Fruit fly (Drosophila melanogaster) whole organism: ENCODE results near the gene Gr93c.

Source experiments
- CG8478 ChIP-seq: fragments of >200 bp; optimal IDR thresholded peaks from 2 replicates; lab custom pipeline; 2018; ENCODE audit warnings: inconsistent platforms
- Dll ChIP-seq: fragments of >200 bp; optimal IDR thresholded peaks from 2 replicates; lab custom pipeline; 2017
- EcR ChIP-seq, 2 experiments: fragments of >200 bp; optimal IDR thresholded peaks; 2 replicates each; lab custom pipeline; 2017; ENCODE audit warnings: missing biosample characterization in 2 of 2, missing genetic modification characterization in 2 of 2, missing genetic modification reagents in 2 of 2
- pan ChIP-seq: fragments of >200 bp; optimal IDR thresholded peaks from 2 replicates; lab custom pipeline; 2017
- psq ChIP-seq: fragments of >200 bp; optimal IDR thresholded peaks from 2 replicates; lab custom pipeline; 2017
- usp ChIP-seq: fragments of >200 bp; optimal IDR thresholded peaks from 2 replicates; lab custom pipeline; 2017; ENCODE audit warnings: missing biosample characterization, missing genetic modification characterization, mixed read lengths

Gene Gr93c

DNA sequence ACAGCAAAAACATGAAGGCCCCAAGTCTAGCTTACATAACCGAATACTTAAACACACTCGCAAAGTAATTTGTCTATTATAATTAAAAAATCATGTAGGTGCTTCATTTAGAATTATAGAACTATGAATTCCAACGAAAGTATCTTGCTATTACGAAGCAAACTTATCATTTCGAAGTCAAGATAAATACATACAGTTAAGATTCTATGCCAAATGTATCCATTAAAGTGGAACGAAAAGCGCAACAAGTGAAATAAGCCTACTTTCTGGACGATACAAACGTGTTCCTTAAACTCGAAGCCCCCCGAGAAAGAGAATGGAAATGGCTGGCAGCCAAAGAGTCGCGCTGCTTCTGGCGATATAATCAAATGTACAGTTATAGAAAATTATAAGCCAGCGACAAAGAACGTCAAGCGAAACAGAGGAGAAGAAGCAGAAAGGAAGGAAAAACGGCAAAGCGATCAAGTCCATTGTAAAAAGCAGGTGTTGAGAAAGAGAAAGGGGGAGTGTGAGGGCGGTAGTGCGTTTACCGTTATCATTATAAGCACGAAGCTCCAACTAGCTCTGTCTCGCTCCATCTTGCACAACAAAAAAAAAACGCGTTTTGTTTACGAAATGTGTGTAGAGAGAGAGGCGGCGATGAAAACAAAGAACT lies 7.6 kb upstream of the Gr93c start:
- no peak for TF ChIP-seq EcR (GFP tag; optimal IDR thresholded peaks at IDR 0.05; lab: Kevin White, UChicago)
- TF ChIP-seq psq (lab: Kevin White, UChicago), result no peak
- TF ChIP-seq CG8478 (lab: Kevin White, UChicago), result no peak
- TF ChIP-seq usp (GFP tag; lab: Kevin White, UChicago), result no peak
- TF ChIP-seq Dll, result no peak
- TF ChIP-seq pan, result no peak

DNA sequence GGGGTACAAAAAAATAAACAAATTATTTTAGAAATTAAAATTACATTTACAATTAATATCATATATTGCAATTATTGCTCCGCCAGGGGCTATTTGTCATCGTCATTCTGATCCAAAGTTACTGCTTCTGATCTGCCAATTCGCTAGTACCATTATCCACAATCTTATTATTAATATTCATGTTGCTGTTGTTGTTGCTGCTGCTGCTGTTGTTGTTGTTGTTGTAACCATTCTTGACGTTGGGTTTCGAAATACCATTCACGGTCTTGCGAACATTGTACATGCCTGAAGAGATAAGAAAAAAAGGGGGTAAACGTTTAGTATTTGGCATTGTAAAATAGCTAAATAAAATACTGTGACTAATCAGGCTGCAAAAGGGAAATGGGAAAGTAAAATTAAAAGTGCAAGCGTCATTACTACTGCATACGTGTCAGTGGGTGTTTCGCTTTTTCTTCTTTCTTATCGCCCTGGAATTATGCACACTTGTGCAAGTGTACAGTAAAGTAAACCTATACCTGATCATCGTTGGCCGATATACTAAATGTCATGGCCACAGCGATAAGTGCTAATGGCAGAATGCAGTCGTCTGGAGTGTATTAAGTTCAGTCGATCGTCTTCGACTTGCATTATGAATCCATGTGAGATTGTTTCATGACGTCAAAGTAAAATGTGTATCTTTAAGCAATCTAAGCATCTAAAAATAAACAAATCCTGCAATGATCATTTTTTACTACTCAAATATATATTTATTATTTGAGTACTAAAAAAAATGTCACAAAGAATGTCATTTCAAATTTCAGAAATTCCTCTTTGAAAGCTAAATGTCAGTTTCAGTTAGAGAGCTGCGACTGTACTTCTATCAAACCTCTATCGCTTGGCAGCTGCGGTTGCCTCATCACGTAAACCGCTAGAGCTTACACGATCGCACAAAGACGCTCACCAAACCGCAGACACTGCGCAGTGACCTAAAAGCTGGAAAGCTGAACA lies 6.8 kb upstream of the Gr93c start:
- TF ChIP-seq EcR (GFP tag; optimal IDR thresholded peaks at IDR 0.05; lab: Kevin White, UChicago) (no peak), usp (GFP tag; lab: Kevin White, UChicago) (no peak), psq (lab: Kevin White, UChicago) (no peak), pan (no peak), Dll (no peak), CG8478 (lab: Kevin White, UChicago) (no peak)

DNA sequence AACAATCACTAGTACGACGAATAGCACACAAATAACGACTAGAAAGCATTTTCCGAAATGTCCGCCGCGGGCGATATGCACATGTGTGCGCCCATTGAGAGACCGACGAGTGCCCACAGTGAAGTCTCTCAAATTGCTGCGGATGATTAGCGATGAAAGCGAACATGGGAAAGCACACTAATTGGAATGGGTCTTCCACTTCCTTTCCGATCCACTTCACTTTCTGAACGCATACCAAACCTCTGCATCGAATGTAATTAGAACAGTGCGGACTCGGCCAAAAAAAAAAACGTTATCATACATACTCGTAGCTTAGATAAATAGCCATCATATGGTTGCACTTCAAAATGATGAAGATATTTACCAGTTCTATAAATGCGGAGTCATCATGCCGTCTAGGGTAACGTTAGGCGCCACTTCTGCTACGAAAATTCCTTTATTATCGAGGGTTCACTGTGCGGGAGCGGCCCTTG lies 5.0 kb upstream of the Gr93c start:
- TF ChIP-seq Dll (no peak), EcR (GFP tag; optimal IDR thresholded peaks at IDR 0.05; lab: Kevin White, UChicago) (no peak), pan (no peak), CG8478 (lab: Kevin White, UChicago) (no peak), psq (lab: Kevin White, UChicago) (no peak), usp (GFP tag; lab: Kevin White, UChicago) (no peak)

DNA sequence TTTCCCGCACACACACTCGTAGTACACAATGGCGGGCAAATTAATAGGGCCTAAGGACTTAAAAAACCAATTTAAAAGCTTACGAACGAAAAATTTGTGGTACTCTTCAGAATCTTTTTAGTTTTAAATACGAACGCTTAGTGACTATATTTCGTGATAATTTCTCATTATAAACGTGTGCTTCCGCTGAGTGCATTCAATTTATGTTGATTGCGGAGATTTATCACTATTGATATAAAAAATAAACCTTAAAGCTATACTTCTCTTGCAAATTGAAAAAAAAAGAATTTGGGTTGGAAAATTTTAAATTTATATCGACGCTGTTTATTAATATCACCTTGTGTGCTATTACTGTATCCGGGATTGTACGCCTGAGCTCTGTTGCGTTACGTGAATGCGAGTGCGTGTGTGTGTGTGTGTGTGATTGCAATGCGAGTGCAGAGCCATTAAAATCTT lies 4.0 kb upstream of the Gr93c start:
- TF ChIP-seq pan (no peak), psq (lab: Kevin White, UChicago) (no peak), usp (GFP tag; lab: Kevin White, UChicago) (no peak), CG8478 (lab: Kevin White, UChicago) (no peak), EcR (GFP tag; optimal IDR thresholded peaks at IDR 0.05; lab: Kevin White, UChicago) (no peak), Dll (no peak)

DNA sequence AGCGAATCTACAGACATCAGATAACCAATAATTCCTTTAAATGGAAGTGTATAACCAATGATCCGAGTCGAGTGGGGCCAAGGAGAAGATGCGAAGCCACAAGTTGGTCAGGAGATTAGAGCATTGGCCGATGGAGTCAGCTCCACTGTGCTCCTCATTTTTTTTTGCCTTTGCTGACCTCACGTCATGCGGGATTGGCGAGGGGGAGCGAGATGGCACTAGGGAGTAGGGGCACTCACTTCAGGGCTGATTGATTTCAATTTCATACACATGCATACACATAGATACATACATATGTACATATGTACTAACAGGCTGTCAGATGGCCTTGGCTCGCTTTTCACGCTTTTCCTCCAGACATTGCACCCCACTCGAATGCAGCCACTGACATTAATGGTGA lies 3.2 kb upstream of the Gr93c start:
- TF ChIP-seq EcR (GFP tag; optimal IDR thresholded peaks at IDR 0.05; lab: Kevin White, UChicago), result no peak
- no peak for TF ChIP-seq usp (GFP tag; lab: Kevin White, UChicago)
- TF ChIP-seq Dll, result no peak
- no peak for TF ChIP-seq psq (lab: Kevin White, UChicago)
- TF ChIP-seq pan, result no peak
- no peak for TF ChIP-seq CG8478 (lab: Kevin White, UChicago)

DNA sequence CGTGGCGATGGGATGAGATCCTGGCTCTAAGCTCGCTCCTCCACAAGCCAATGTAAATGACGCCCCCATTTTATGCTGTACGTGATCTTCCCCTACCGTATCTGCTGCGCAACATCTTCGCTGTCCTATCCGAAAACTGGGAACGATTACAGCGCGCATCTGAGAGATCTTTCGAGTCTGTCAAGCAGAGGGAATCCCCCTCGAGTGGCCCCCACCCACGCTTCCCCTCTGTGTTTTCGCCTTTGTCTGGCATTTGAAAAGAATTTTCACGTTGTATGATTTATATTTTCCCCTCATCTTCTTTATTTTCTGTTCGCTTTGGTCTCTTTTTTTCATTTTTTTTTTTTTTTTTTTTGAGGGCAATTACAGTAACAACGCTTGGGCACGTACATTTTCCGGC lies 2.4 kb upstream of the Gr93c start:
- TF ChIP-seq Dll, result no peak
- no peak for TF ChIP-seq pan
- TF ChIP-seq EcR (GFP tag; optimal IDR thresholded peaks at IDR 0.05; lab: Kevin White, UChicago), result no peak
- no peak for TF ChIP-seq usp (GFP tag; lab: Kevin White, UChicago)
- no peak for TF ChIP-seq psq (lab: Kevin White, UChicago)
- TF ChIP-seq CG8478 (lab: Kevin White, UChicago), result no peak

DNA sequence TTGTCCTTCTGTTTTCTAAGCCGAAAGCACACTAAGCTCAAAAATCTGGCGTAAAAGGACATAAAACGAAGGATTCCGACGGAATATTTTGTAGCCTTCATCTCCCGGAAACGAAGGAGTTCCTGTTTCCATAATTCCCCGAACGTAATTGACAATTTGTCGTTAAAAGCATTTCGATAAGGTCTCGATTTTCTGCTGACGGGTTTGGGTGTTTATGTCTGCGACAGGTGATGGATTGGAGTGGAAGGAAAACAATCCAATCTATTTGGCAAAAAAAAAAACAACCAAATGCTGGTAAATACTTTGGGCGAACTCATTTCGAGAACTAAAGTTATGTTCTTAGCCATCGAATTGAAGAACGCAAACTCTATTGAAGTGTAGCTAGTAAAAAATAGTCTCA lies 1.5 kb upstream of the Gr93c start, which contains the start of gene Gr93d:
Gene Gr93d (minus strand): TSS at position 101 of the 400 bp plus-strand sequence.
- no peak for TF ChIP-seq EcR (GFP tag; optimal IDR thresholded peaks at IDR 0.05; lab: Kevin White, UChicago)
- no peak for TF ChIP-seq CG8478 (lab: Kevin White, UChicago)
- TF ChIP-seq pan, result no peak
- no peak for TF ChIP-seq Dll
- no peak for TF ChIP-seq usp (GFP tag; lab: Kevin White, UChicago)
- no peak for TF ChIP-seq psq (lab: Kevin White, UChicago)

DNA sequence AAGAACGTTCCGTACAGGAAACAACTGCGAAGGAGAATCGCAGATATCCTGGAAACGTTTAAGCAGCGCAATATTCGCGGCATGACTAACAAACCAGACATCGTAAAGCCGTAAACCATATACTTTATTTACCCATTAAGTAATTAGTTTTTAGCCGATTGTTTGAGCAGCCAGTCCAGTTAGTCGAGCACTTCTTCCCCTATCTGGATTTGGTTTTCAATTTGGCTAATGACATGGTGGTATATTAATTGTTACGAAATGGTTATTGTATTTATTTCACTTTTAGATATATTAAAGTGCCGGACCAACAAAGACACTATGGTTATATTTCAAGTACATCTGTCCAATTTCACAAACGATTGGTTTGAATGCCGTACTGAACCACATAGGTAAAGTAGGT lies 1.4 kb downstream of the Gr93c start, which contains the start of gene Gr93b:
Gene Gr93b (minus strand): TSS at position 101 of the 400 bp plus-strand sequence.
- TF ChIP-seq CG8478 (lab: Kevin White, UChicago) (no peak), pan (no peak), psq (lab: Kevin White, UChicago) (no peak), EcR (GFP tag; optimal IDR thresholded peaks at IDR 0.05; lab: Kevin White, UChicago) (no peak), Dll (no peak), usp (GFP tag; lab: Kevin White, UChicago) (no peak)

DNA sequence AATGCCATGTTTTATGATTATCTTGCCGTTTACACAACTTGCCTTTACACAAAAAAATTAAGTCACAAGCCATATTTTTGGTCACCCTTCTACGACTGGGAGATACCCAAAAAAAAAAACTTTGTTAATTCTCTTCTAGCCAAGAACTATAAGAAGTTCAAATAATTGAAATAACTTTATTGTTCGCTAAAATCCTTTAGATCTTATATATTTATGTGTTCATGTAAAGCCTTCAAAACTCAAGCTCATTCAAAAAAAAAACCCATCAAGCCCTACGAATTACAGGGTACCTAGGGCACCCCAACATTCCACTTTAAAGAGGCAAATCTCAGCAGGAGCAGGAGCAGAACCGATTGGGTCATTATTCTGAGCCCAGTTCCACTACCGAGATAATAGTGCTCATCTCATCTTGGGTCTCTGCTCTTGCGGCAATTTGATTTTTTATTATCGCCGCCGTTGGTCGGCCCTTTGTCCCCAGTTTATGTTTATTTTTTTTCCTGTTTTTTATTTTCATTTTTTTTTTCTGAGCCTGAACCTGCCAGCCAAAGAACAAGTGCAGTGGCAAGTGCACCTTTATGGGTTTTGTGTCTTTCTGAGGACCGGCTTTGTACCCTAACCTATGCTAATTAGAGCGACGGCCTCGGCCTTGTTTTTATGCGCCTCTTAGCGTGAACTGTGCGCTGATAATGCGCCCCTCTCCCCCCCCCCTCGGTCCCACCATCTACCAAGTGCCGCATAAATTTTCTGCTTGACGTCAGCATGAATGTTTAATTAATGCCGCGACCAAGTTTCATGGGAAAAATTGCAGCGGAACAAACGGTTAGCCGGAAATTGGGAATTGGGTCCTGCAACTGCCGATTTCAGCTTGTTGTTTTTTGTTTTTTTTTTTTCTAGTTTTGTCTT lies 3.3 kb downstream of the Gr93c start:
- TF ChIP-seq CG8478 (lab: Kevin White, UChicago) (no peak), pan (no peak), EcR (GFP tag; optimal IDR thresholded peaks at IDR 0.05; lab: Kevin White, UChicago) (no peak), usp (GFP tag; lab: Kevin White, UChicago) (no peak), psq (lab: Kevin White, UChicago) (no peak), Dll (no peak)

DNA sequence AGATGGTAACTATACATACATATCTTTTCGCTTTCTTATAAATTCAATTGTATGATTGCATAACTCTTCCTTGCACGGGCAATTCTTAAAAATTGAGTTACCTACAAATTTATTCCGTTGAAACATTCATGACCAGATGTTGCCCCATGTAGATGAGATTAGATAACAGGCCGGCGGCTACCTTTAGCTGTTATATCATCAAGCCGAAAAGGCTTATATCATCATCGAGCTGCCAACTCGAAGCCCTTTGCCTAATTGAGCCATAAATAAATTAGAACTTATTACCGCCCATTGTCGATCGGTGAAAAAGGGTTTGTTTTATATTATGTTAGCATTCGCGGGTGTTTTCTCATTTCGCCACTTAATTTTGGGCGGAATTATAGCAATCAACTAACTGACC lies 4.6 kb downstream of the Gr93c start:
- TF ChIP-seq usp (GFP tag; lab: Kevin White, UChicago) (no peak), pan (no peak), Dll (no peak)

DNA sequence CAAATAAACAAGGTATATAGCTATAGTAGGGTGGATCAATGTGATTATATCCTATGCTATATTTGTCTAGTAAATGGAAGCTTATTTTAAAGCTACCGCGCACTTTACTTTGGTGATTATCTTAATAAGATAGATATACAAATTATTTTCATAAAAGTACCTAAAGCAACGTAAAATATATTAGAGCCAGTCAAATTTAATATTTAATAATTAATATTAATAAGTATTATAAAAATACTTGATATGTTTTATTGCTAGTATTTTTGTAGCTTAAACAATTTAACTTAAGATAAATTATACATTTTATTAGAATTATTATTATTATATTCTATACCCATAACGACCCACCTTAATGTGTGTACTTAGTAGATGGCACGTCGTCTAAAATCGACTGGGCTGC lies 5.4 kb downstream of the Gr93c start:
- TF ChIP-seq usp (GFP tag; lab: Kevin White, UChicago) (no peak), Dll (no peak), psq (lab: Kevin White, UChicago) (no peak), EcR (GFP tag; optimal IDR thresholded peaks at IDR 0.05; lab: Kevin White, UChicago) (no peak), pan (no peak), CG8478 (lab: Kevin White, UChicago) (no peak)
